Worm (Caenorhabditis elegans) whole organism, young adult: ENCODE measurements around the gene kmo-1.

ENCODE experiments used
- B0261.1 ChIP-seq: sonication (generic microtip); optimal IDR thresholded peaks from 2 replicates; lab custom pipeline; 2016; ENCODE audit warnings: mild to moderate bottlenecking, missing genetic modification characterization, moderate library complexity, missing compliant biosample characterization
- C06A6.2 ChIP-seq: fragments of 200-800 bp; sonication (Bioruptor generic); conservative IDR thresholded peaks from 2 replicates; pipeline ENCODE4 v1.3.6; 2022; ENCODE audit warnings: missing genetic modification characterization, missing compliant biosample characterization
- F22D6.2 ChIP-seq: sonication (generic microtip); optimal IDR thresholded peaks from 2 replicates; lab custom pipeline; 2016; ENCODE audit warnings: mild to moderate bottlenecking, missing genetic modification characterization, missing compliant biosample characterization
- F39B2.1 ChIP-seq: fragments of 200-800 bp; sonication (Bioruptor generic); IDR thresholded peaks from 2 replicates; pipeline ENCODE4 v1.3.6; 2022; ENCODE audit warnings: missing genetic modification reagents, missing genetic modification characterization, missing compliant biosample characterization
- F49E8.2 ChIP-seq: sonication (generic microtip); optimal IDR thresholded peaks from 3 replicates; lab custom pipeline; 2017; ENCODE audit warnings: missing genetic modification characterization, mild to moderate bottlenecking, missing compliant biosample characterization, antibody characterized with exemption, moderate library complexity; ENCODE audit not compliant: insufficient read depth
- F55B11.4 ChIP-seq: sonication (generic microtip); optimal IDR thresholded peaks from 2 replicates; lab custom pipeline; 2016; ENCODE audit warnings: missing compliant biosample characterization, missing genetic modification characterization, borderline replicate concordance; ENCODE audit not compliant: insufficient read depth
- F57A8.1 ChIP-seq: fragments of 200-800 bp; sonication (Bioruptor generic); optimal IDR thresholded peaks from 2 replicates; lab custom pipeline; 2018; ENCODE audit warnings: mild to moderate bottlenecking, missing genetic modification characterization, moderate library complexity, missing compliant biosample characterization
- Y53F4B.3 ChIP-seq: fragments of 200-800 bp; sonication (Bioruptor generic); IDR thresholded peaks from 2 replicates; pipeline ENCODE4 v1.3.6; 2022; ENCODE audit warnings: missing genetic modification reagents, missing genetic modification characterization, missing compliant biosample characterization
- ama-1 ChIP-seq, 3 experiments: fragments of 150-350 bp in 1 of 3; sonication (generic microtip) in 2 of 3; optimal IDR thresholded peaks; 2 replicates each; lab custom pipeline; 2014 to 2018; ENCODE audit warnings: missing biosample characterization in 2 of 3, missing genetic modification characterization in 2 of 3, missing genetic modification reagents in 2 of 3
- attf-3 ChIP-seq: fragments of 200-800 bp; sonication (Bioruptor generic); conservative IDR thresholded peaks from 2 replicates; pipeline ENCODE4 v1.3.6; 2022; ENCODE audit warnings: missing genetic modification reagents, missing genetic modification characterization, missing compliant biosample characterization
- attf-6 ChIP-seq: fragments of 200-800 bp; sonication (Bioruptor generic); IDR thresholded peaks from 2 replicates; pipeline ENCODE4 v1.3.6; 2022; ENCODE audit warnings: missing genetic modification reagents, missing genetic modification characterization, missing compliant biosample characterization
- ceh-58 ChIP-seq: fragments of 200-800 bp; sonication (Bioruptor generic); IDR thresholded peaks from 2 replicates; pipeline ENCODE4 v1.3.6; 2022; ENCODE audit warnings: missing genetic modification characterization, missing compliant biosample characterization
- egl-18 ChIP-seq: fragments of 200-800 bp; sonication (Bioruptor generic); IDR thresholded peaks from 2 replicates; pipeline ENCODE4 v1.3.6; 2022; ENCODE audit warnings: missing genetic modification reagents, missing genetic modification characterization, missing compliant biosample characterization
- hmg-1.2 ChIP-seq: fragments of 200-800 bp; sonication (Bioruptor generic); IDR thresholded peaks from 2 replicates; pipeline ENCODE4 v1.3.6; 2022; ENCODE audit warnings: missing genetic modification reagents, missing genetic modification characterization, missing compliant biosample characterization
- hsf-1 ChIP-seq: fragments of 200-800 bp; sonication (Bioruptor generic); IDR thresholded peaks from 2 replicates; pipeline ENCODE4 v1.3.6; 2022; ENCODE audit warnings: missing genetic modification reagents, missing genetic modification characterization, missing compliant biosample characterization
- let-526 ChIP-seq: fragments of 200-800 bp; sonication (Bioruptor generic); IDR thresholded peaks from 2 replicates; pipeline ENCODE4 v1.3.6; 2022; ENCODE audit warnings: missing genetic modification reagents, missing genetic modification characterization, missing compliant biosample characterization
- let-607 ChIP-seq, 2 experiments: fragments of 200-800 bp in 1 of 2; sonication (Bioruptor generic) in 1 of 2; sonication (generic microtip) in 1 of 2; optimal IDR thresholded peaks; 2 replicates each; lab custom pipeline; 2016 to 2018; ENCODE audit warnings: mild to moderate bottlenecking in 2 of 2, missing compliant biosample characterization in 2 of 2, missing genetic modification characterization in 2 of 2, moderate library complexity in 2 of 2, missing genotype in 1 of 2
- lin-35 ChIP-seq, 3 experiments: fragments of 150-350 bp in 2 of 3; sonication (generic microtip) in 1 of 3; optimal IDR thresholded peaks; 2 replicates each; lab custom pipeline; 2014 to 2018; ENCODE audit warnings: missing biosample characterization in 3 of 3, missing genetic modification characterization in 3 of 3, missing genetic modification reagents in 3 of 3
- lin-40 ChIP-seq: sonication (generic microtip); optimal IDR thresholded peaks from 2 replicates; lab custom pipeline; 2016; ENCODE audit warnings: missing genetic modification characterization, mild to moderate bottlenecking, missing compliant biosample characterization, missing genotype, missing genetic modification reagents
- madf-8 ChIP-seq: fragments of 200-800 bp; sonication (Bioruptor generic); conservative IDR thresholded peaks from 2 replicates; pipeline ENCODE4 v1.3.6; 2022; ENCODE audit warnings: missing genetic modification reagents, missing genetic modification characterization, missing compliant biosample characterization
- nfya-1 ChIP-seq: sonication (generic microtip); optimal IDR thresholded peaks from 2 replicates; lab custom pipeline; 2017; ENCODE audit warnings: antibody characterized with exemption, missing compliant biosample characterization, missing genetic modification characterization, borderline replicate concordance; ENCODE audit not compliant: insufficient read depth
- nfyb-1 ChIP-seq: fragments of 200-800 bp; sonication (Bioruptor generic); IDR thresholded peaks from 2 replicates; pipeline ENCODE4 v1.3.6; 2022; ENCODE audit warnings: missing genetic modification reagents, missing genetic modification characterization, missing compliant biosample characterization
- nhr-120 ChIP-seq: fragments of 200-800 bp; sonication (Bioruptor generic); IDR thresholded peaks from 2 replicates; pipeline ENCODE4 v1.3.6; 2022; ENCODE audit warnings: missing genetic modification characterization, missing compliant biosample characterization
- nhr-27 ChIP-seq: fragments of 200-800 bp; sonication (Bioruptor generic); optimal IDR thresholded peaks from 2 replicates; lab custom pipeline; 2018; ENCODE audit warnings: mild to moderate bottlenecking, missing genetic modification characterization, moderate library complexity, missing compliant biosample characterization
- nhr-80 ChIP-seq: sonication (generic microtip); optimal IDR thresholded peaks from 2 replicates; lab custom pipeline; 2016; ENCODE audit warnings: missing genetic modification characterization, missing compliant biosample characterization
- pha-4 ChIP-seq: fragments of 150-350 bp; sonication (generic microtip); optimal IDR thresholded peaks from 2 replicates; lab custom pipeline; 2014; ENCODE audit warnings: missing biosample characterization, missing genetic modification reagents, missing genetic modification characterization
- rec-8 ChIP-seq, 2 experiments: sonication (generic microtip); optimal IDR thresholded peaks; 2 replicates each; lab custom pipeline; 2016; ENCODE audit warnings: mild to moderate bottlenecking in 2 of 2, missing genetic modification characterization in 2 of 2, missing genetic modification reagents in 2 of 2, missing genotype in 2 of 2, missing biosample characterization in 1 of 2, missing compliant biosample characterization in 1 of 2, moderate library complexity in 1 of 2
- sdz-38 ChIP-seq: sonication (generic microtip); optimal IDR thresholded peaks from 2 replicates; lab custom pipeline; 2016; ENCODE audit warnings: missing genotype, missing genetic modification characterization, missing compliant biosample characterization
- sea-2 ChIP-seq: fragments of 200-800 bp; sonication (Bioruptor generic); IDR thresholded peaks from 2 replicates; pipeline ENCODE4 v1.3.6; 2022; ENCODE audit warnings: missing genetic modification characterization, missing compliant biosample characterization
- tbx-9 ChIP-seq: sonication (generic microtip); optimal IDR thresholded peaks from 2 replicates; lab custom pipeline; 2016; ENCODE audit warnings: borderline replicate concordance, missing genetic modification characterization, inconsistent platforms, missing compliant biosample characterization
- tlf-1 ChIP-seq: fragments of 200-800 bp; sonication (Bioruptor generic); optimal IDR thresholded peaks from 2 replicates; lab custom pipeline; 2018; ENCODE audit warnings: mild to moderate bottlenecking, missing genetic modification characterization, missing compliant biosample characterization
- unc-130 ChIP-seq: sonication (generic microtip); optimal IDR thresholded peaks from 2 replicates; lab custom pipeline; 2016; ENCODE audit warnings: missing genetic modification reagents, missing genetic modification characterization, missing compliant biosample characterization
- xnd-1 ChIP-seq: sonication (generic microtip); optimal IDR thresholded peaks from 2 replicates; lab custom pipeline; 2016; ENCODE audit warnings: missing genotype, missing genetic modification reagents, missing genetic modification characterization, missing compliant biosample characterization
- ztf-25 ChIP-seq: fragments of 200-800 bp; sonication (Bioruptor generic); IDR thresholded peaks from 2 replicates; pipeline ENCODE4 v1.3.6; 2022; ENCODE audit warnings: missing genetic modification reagents, missing genetic modification characterization, missing compliant biosample characterization
- ztf-28 ChIP-seq: fragments of 200-800 bp; sonication (Bioruptor generic); IDR thresholded peaks from 2 replicates; pipeline ENCODE4 v1.3.6; 2022; ENCODE audit warnings: missing genetic modification reagents, missing genetic modification characterization, missing compliant biosample characterization

The kmo-1 gene

DNA sequence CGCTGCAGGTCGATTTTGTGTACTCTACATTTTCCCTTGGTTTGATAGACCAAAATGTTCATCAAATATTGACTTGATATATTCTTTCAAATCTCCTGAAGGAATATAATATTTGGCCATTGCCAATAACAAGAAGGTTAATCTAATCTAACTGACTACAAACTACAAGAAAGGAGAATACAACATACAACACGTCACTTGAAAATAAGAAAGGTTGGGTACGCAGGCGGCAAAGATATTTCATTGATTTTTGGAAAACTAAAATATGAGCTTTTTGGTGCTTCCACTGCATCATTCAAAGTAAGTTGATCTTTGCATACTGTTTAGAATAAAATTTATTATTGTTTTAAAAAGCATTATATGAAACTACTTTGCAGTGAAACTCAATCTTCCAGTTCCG, 27.8 kb upstream of the kmo-1 start, which contains the start of gene nhr-209:
nhr-209 (plus strand) TSS at position 27 of the 400 bp plus-strand sequence.
- TF ChIP-seq xnd-1 (no peak), let-526 (GFP tag; lab: Robert Waterston, UW) (no peak), nfyb-1 (no peak), nfya-1 (no peak), nhr-80 (no peak), F22D6.2 (tag; lab: Kevin White, UChicago) (no peak), unc-130 (GFP tag; lab: Kevin White, UChicago) (no peak), attf-3 (GFP tag; lab: Robert Waterston, UW) (no peak), attf-6 (no peak), sea-2 (GFP tag; lab: Robert Waterston, UW) (no peak), F57A8.1 (no peak), sdz-38 (tag; lab: Kevin White, UChicago) (no peak), rec-8 (tag; optimal IDR thresholded peaks at IDR 0.05; lab: Kevin White, UChicago) (no peak), lin-35 (GFP tag; optimal IDR thresholded peaks at IDR 0.05; lab: Kevin White, UChicago) (no peak), pha-4 (tag; lab: Kevin White, UChicago) (no peak), lin-40 (tag; lab: Kevin White, UChicago) (no peak), F39B2.1 (GFP tag; lab: Robert Waterston, UW) (no peak), let-607 (tag; optimal IDR thresholded peaks at IDR 0.05; lab: Kevin White, UChicago) (no peak), ztf-25 (GFP tag; lab: Robert Waterston, UW) (no peak)

- TF ChIP-seq egl-18 (GFP tag; lab: Robert Waterston, UW) (no peak), nhr-80 (peak; percentile 39)
Observed at ce11 chrV:12095865-12096264, 25.5 kb upstream of the kmo-1 start, which contains the start of gene nhr-207. Gene nhr-207, plus strand, starts transcription at chrV:12096146.

DNA sequence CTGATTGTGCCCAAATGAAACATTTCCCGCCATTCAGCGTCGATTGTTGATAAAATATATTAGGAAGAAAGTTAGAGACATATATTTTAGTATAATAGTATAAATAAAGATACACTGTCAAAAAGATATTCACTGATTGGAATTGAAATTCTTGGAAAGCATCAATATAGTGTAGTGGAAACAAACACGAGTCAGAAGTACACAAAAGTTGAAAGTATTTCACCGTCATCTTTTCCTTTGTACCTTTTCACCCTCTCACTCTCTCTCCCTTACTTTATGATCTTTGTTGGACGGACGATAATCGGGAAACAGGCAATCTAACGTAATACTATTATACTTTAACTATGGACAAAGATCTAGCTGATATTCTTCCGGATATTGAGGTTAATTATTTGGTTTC, 23.7 kb upstream of the kmo-1 start, which contains the start of gene nhr-208:
nhr-208 (plus strand) TSS at position 288 of the 400 bp plus-strand sequence.
- no peak for TF ChIP-seq hsf-1 (GFP tag; lab: Robert Waterston, UW)
- no peak for TF ChIP-seq hmg-1.2
- TF ChIP-seq F49E8.2 (tag; lab: Kevin White, UChicago), result no peak
- no peak for TF ChIP-seq ztf-28
- no peak for TF ChIP-seq F22D6.2 (tag; lab: Kevin White, UChicago)
- TF ChIP-seq F55B11.4, result no peak
- TF ChIP-seq Y53F4B.3 (GFP tag; lab: Robert Waterston, UW), result no peak
- TF ChIP-seq pha-4 (tag; lab: Kevin White, UChicago), result no peak
- no peak for TF ChIP-seq tbx-9
- no peak for TF ChIP-seq let-607 (tag; optimal IDR thresholded peaks at IDR 0.05; lab: Kevin White, UChicago)
- no peak for TF ChIP-seq nhr-27 (tag; lab: Kevin White, UChicago)
- TF ChIP-seq nhr-120 (GFP tag; lab: Robert Waterston, UW), result no peak
- TF ChIP-seq C06A6.2 (GFP tag; lab: Robert Waterston, UW), result no peak
- no peak for TF ChIP-seq ama-1 (optimal IDR thresholded peaks at IDR 0.05; lab: Kevin White, UChicago)
- no peak for TF ChIP-seq ama-1 (GFP tag; optimal IDR thresholded peaks at IDR 0.05; lab: Kevin White, UChicago)
- no peak for TF ChIP-seq attf-3 (GFP tag; lab: Robert Waterston, UW)
- no peak for TF ChIP-seq tlf-1 (GFP tag; lab: Kevin White, UChicago)
- TF ChIP-seq, all 124 proteins: peak for 0

DNA sequence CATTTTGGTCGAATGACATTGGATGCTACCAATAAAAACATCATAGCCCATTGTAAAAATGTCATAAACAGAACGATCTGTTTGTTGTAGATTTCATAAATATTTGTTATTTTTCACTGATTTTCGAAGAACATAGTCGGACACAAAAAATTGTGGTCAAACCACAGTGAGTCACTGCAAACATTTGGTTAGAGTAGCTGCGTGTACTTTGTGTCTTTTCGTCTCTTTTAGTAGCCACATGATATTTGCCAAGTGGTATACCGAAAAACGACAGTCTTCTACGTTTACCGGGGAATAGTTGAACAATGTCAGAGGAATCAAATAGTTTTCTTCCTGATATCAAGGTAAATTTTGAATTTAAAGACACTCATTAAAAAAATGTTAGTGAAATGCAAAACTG, 21.4 kb upstream of the kmo-1 start, which contains the start of gene nhr-206:
nhr-206 (plus strand) TSS at position 248 of the 400 bp plus-strand sequence.
- TF ChIP-seq C06A6.2 (GFP tag; lab: Robert Waterston, UW) (no peak), ceh-58 (GFP tag; lab: Robert Waterston, UW) (no peak), attf-6 (no peak), nhr-80 (peak; percentile 63), madf-8 (GFP tag; lab: Robert Waterston, UW) (no peak), B0261.1 (tag; lab: Kevin White, UChicago) (no peak)
